Fruit fly (Drosophila melanogaster) whole organism, embryonic: ENCODE results near the gene Eig71Ej.

Experiments
- Asciz ChIP-seq: fragments of 200-800 bp; sonication (Bioruptor generic); optimal IDR thresholded peaks from 2 replicates; lab custom pipeline; 2017; ENCODE audit warnings: missing biosample characterization, mild to moderate bottlenecking, missing genetic modification characterization, missing genetic modification reagents
- Bgb ChIP-seq: fragments of 200-800 bp; sonication (Bioruptor generic); IDR thresholded peaks from 2 replicates; pipeline ENCODE4 v1.3.6; 2022; ENCODE audit warnings: missing biosample characterization, missing genetic modification characterization; ENCODE audit not compliant: partially characterized antibody
- BtbVII ChIP-seq: fragments of 200-800 bp; sonication (Bioruptor generic); optimal IDR thresholded peaks from 3 replicates; lab custom pipeline; 2017; ENCODE audit warnings: missing biosample characterization, mild to moderate bottlenecking, missing genetic modification characterization
- C15 ChIP-seq: fragments of 200-800 bp; sonication (Bioruptor generic); IDR thresholded peaks from 3 replicates; pipeline ENCODE4 v1.3.6; 2022; ENCODE audit warnings: missing biosample characterization, missing genetic modification characterization
- CG1024 ChIP-seq: fragments of 200-800 bp; sonication (Bioruptor generic); IDR thresholded peaks from 2 replicates; pipeline ENCODE4 v1.3.6; 2022; ENCODE audit warnings: missing biosample characterization, missing genetic modification characterization
- CG10431 ChIP-seq: fragments of 200-800 bp; sonication (Bioruptor generic); optimal IDR thresholded peaks from 3 replicates; lab custom pipeline; 2018; ENCODE audit warnings: missing biosample characterization, mild to moderate bottlenecking, missing genetic modification characterization
- CG10654 ChIP-seq: fragments of 200-800 bp; sonication (Bioruptor generic); optimal IDR thresholded peaks from 2 replicates; lab custom pipeline; 2016; ENCODE audit warnings: missing biosample characterization, missing genetic modification characterization
- CG11398 ChIP-seq: fragments of 200-800 bp; sonication (Bioruptor generic); optimal IDR thresholded peaks from 2 replicates; lab custom pipeline; 2016; ENCODE audit warnings: missing biosample characterization, missing genetic modification characterization
- CG12219 ChIP-seq: fragments of 200-800 bp; sonication (Bioruptor generic); optimal IDR thresholded peaks from 3 replicates; lab custom pipeline; 2018; ENCODE audit warnings: missing biosample characterization, mild to moderate bottlenecking, missing genetic modification characterization
- CG14667 ChIP-seq: fragments of 200-800 bp; sonication (Bioruptor generic); IDR thresholded peaks from 2 replicates; pipeline ENCODE4 v1.3.6; 2022; ENCODE audit warnings: missing biosample characterization, missing genetic modification characterization
- CG14710 ChIP-seq: fragments of 200-800 bp; sonication (Bioruptor generic); optimal IDR thresholded peaks from 3 replicates; lab custom pipeline; 2019; ENCODE audit warnings: missing biosample characterization, mild to moderate bottlenecking, missing genetic modification characterization, moderate library complexity
- CG1602 ChIP-seq: fragments of 200-800 bp; sonication (Bioruptor generic); optimal IDR thresholded peaks from 3 replicates; lab custom pipeline; 2016; ENCODE audit warnings: missing biosample characterization, missing genetic modification characterization
- CG17612 ChIP-seq: fragments of 200-800 bp; sonication (Bioruptor generic); IDR thresholded peaks from 2 replicates; pipeline ENCODE4 v1.3.6; 2022; ENCODE audit warnings: missing biosample characterization, missing genetic modification characterization
- CG2875 ChIP-seq: fragments of 200-800 bp; sonication (Bioruptor generic); optimal IDR thresholded peaks from 2 replicates; lab custom pipeline; 2017; ENCODE audit warnings: missing biosample characterization, mild to moderate bottlenecking, missing genetic modification characterization, missing genetic modification reagents
- CG3163 ChIP-seq: fragments of 200-800 bp; sonication (Bioruptor generic); optimal IDR thresholded peaks from 3 replicates; lab custom pipeline; 2016; ENCODE audit warnings: missing biosample characterization, missing genetic modification characterization
- CG3726 ChIP-seq: fragments of 200-800 bp; sonication (Bioruptor generic); IDR thresholded peaks from 3 replicates; pipeline ENCODE4, ENCODE4 v1.3.6; 2022; ENCODE audit warnings: missing biosample characterization, missing genetic modification characterization
- CG42726 ChIP-seq: fragments of 200-800 bp; sonication (Bioruptor generic); IDR thresholded peaks from 2 replicates; pipeline ENCODE4 v1.3.6; 2022; ENCODE audit warnings: missing biosample characterization, missing genetic modification characterization; ENCODE audit not compliant: partially characterized antibody
- CG6791 ChIP-seq: fragments of 200-800 bp; sonication (Bioruptor generic); IDR thresholded peaks from 3 replicates; pipeline ENCODE4 v1.3.6; 2022; ENCODE audit warnings: missing biosample characterization, missing genetic modification characterization; ENCODE audit not compliant: partially characterized antibody
- CG7928 ChIP-seq: fragments of 200-800 bp; sonication (Bioruptor generic); optimal IDR thresholded peaks from 2 replicates; lab custom pipeline; 2017; ENCODE audit warnings: missing biosample characterization, mild to moderate bottlenecking, missing genetic modification characterization
- CG8944 ChIP-seq: fragments of 200-800 bp; sonication (Bioruptor generic); optimal IDR thresholded peaks from 3 replicates; lab custom pipeline; 2016; ENCODE audit warnings: missing biosample characterization, missing genetic modification characterization
- CG9932 ChIP-seq: fragments of 200-800 bp; sonication (Bioruptor generic); IDR thresholded peaks from 2 replicates; pipeline ENCODE4 v1.3.6; 2022; ENCODE audit warnings: missing biosample characterization, missing genetic modification characterization
- Dll ChIP-seq: fragments of 200-800 bp; sonication (Bioruptor generic); IDR thresholded peaks from 4 replicates; pipeline ENCODE4 v1.3.6; 2022; ENCODE audit warnings: missing biosample characterization, missing genetic modification characterization; ENCODE audit not compliant: partially characterized antibody
- Kr ChIP-seq: fragments of 200-800 bp; sonication (Bioruptor generic); optimal IDR thresholded peaks from 2 replicates; lab custom pipeline; 2017; ENCODE audit warnings: missing biosample characterization, mild to moderate bottlenecking, missing genetic modification characterization
- MESR4 ChIP-seq: fragments of 200-800 bp; sonication (Bioruptor generic); optimal IDR thresholded peaks from 2 replicates; lab custom pipeline; 2018; ENCODE audit warnings: missing biosample characterization, mild to moderate bottlenecking, missing genetic modification characterization, moderate library complexity
- Myb ChIP-seq: fragments of 200-800 bp; sonication (Bioruptor generic); optimal IDR thresholded peaks from 2 replicates; lab custom pipeline; 2016; ENCODE audit warnings: missing biosample characterization, missing genetic modification characterization
- Opbp ChIP-seq: fragments of 200-800 bp; sonication (Bioruptor generic); IDR thresholded peaks from 3 replicates; pipeline ENCODE4 v1.3.6; 2022; ENCODE audit warnings: missing biosample characterization, missing genetic modification characterization; ENCODE audit not compliant: partially characterized antibody
- ato ChIP-seq: fragments of 200-800 bp; sonication (Bioruptor generic); IDR thresholded peaks from 2 replicates; pipeline ENCODE4 v1.3.6; 2022; ENCODE audit warnings: missing biosample characterization, missing genetic modification characterization; ENCODE audit not compliant: partially characterized antibody
- bbx ChIP-seq: fragments of 200-800 bp; sonication (Bioruptor generic); IDR thresholded peaks from 2 replicates; pipeline ENCODE4 v1.3.6; 2022; ENCODE audit warnings: missing biosample characterization, missing genetic modification characterization; ENCODE audit not compliant: partially characterized antibody
- croc ChIP-seq: fragments of 200-800 bp; sonication (Bioruptor generic); conservative IDR thresholded peaks from 3 replicates; pipeline ENCODE4 v1.3.6; 2022; ENCODE audit warnings: missing biosample characterization, missing genetic modification characterization
- disco-r ChIP-seq: fragments of 200-800 bp; sonication (Bioruptor generic); optimal IDR thresholded peaks from 2 replicates; lab custom pipeline; 2016; ENCODE audit warnings: missing biosample characterization, missing genetic modification characterization
- dpn ChIP-seq, 2 experiments: fragments of 200-800 bp; sonication (Bioruptor generic); optimal IDR thresholded peaks; 3 replicates each; lab custom pipeline; 2016; ENCODE audit warnings: missing biosample characterization in 2 of 2, missing genetic modification characterization in 2 of 2
- ftz-f1 ChIP-seq: fragments of 200-800 bp; sonication (Bioruptor generic); optimal IDR thresholded peaks from 2 replicates; lab custom pipeline; 2016; ENCODE audit warnings: missing biosample characterization, missing genetic modification characterization
- nerfin-2 ChIP-seq: fragments of 200-800 bp; sonication (Bioruptor generic); IDR thresholded peaks from 2 replicates; pipeline ENCODE4 v1.3.6; 2022; ENCODE audit warnings: missing biosample characterization, missing genetic modification characterization; ENCODE audit not compliant: partially characterized antibody
- nmo ChIP-seq: fragments of 200-800 bp; sonication (Bioruptor generic); optimal IDR thresholded peaks from 2 replicates; lab custom pipeline; 2018; ENCODE audit warnings: missing biosample characterization, mild to moderate bottlenecking, missing genetic modification characterization, moderate library complexity
- nom ChIP-seq: fragments of 200-800 bp; sonication (Bioruptor generic); optimal IDR thresholded peaks from 2 replicates; lab custom pipeline; 2017; ENCODE audit warnings: missing biosample characterization, missing genetic modification characterization, mild to moderate bottlenecking, moderate library complexity, missing genetic modification reagents
- oc ChIP-seq: fragments of 200-800 bp; sonication (Bioruptor generic); optimal IDR thresholded peaks from 2 replicates; lab custom pipeline; 2018; ENCODE audit warnings: missing biosample characterization, mild to moderate bottlenecking, missing genetic modification characterization, moderate library complexity
- odd ChIP-seq: fragments of 200-800 bp; sonication (Bioruptor generic); optimal IDR thresholded peaks from 2 replicates; lab custom pipeline; 2017; ENCODE audit warnings: missing biosample characterization, mild to moderate bottlenecking, missing genetic modification characterization
- pb ChIP-seq: fragments of 200-800 bp; sonication (Bioruptor generic); optimal IDR thresholded peaks from 3 replicates; lab custom pipeline; 2016; ENCODE audit warnings: missing biosample characterization, missing genetic modification characterization
- sd ChIP-seq: fragments of 200-800 bp; sonication (Bioruptor generic); optimal IDR thresholded peaks from 3 replicates; lab custom pipeline; 2018; ENCODE audit warnings: missing biosample characterization, mild to moderate bottlenecking, missing genetic modification characterization, moderate library complexity
- so ChIP-seq: fragments of 200-800 bp; sonication (Bioruptor generic); IDR thresholded peaks from 3 replicates; pipeline ENCODE4 v1.3.6; 2022; ENCODE audit warnings: missing biosample characterization, missing genetic modification characterization
- tap ChIP-seq: fragments of 200-800 bp; optimal IDR thresholded peaks from 3 replicates; lab custom pipeline; 2019; ENCODE audit warnings: missing biosample characterization, mild to moderate bottlenecking, missing genetic modification characterization, moderate library complexity
- toy ChIP-seq: fragments of 200-800 bp; sonication (Bioruptor generic); IDR thresholded peaks from 2 replicates; pipeline ENCODE4 v1.3.6; 2022; ENCODE audit warnings: missing biosample characterization, missing genetic modification characterization
- vnd ChIP-seq: fragments of 200-800 bp; sonication (Bioruptor generic); IDR thresholded peaks from 3 replicates; pipeline ENCODE4 v1.3.6; 2022; ENCODE audit warnings: missing biosample characterization, missing genetic modification characterization; ENCODE audit not compliant: partially characterized antibody
- zen ChIP-seq: fragments of 200-800 bp; sonication (Bioruptor generic); optimal IDR thresholded peaks from 3 replicates; lab custom pipeline; 2018; ENCODE audit warnings: missing biosample characterization, mild to moderate bottlenecking, missing genetic modification characterization, moderate library complexity

Eig71Ej gene

DNA sequence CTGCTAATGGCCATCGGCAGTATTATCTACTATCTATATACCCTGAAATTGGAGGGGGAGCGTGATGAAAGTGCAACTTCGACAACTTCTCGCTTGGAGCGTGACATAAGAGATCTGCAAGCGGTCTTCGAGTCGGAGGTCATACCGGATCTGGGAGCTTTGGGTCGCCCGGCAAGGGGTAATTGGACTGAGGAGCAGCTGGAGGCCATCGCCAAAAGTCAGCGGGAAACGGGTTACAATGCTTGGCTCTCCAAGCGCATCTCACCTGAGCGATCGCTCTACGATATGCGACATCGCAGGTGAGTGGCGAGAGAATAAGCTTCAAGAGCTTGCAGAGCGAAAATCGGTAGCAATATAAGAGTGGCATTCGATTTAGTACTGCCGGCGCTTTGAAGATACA lies 23.2 kb upstream of the Eig71Ej start (continued):
- 0 out of 3 replicates have a peak, but pooled peaks have one; percentile 25 for TF ChIP-seq so (GFP tag; lab: Robert Waterston, UW)
- peak; percentile 9 for TF ChIP-seq ftz-f1 (GFP tag; lab: Kevin White, UChicago)

DNA sequence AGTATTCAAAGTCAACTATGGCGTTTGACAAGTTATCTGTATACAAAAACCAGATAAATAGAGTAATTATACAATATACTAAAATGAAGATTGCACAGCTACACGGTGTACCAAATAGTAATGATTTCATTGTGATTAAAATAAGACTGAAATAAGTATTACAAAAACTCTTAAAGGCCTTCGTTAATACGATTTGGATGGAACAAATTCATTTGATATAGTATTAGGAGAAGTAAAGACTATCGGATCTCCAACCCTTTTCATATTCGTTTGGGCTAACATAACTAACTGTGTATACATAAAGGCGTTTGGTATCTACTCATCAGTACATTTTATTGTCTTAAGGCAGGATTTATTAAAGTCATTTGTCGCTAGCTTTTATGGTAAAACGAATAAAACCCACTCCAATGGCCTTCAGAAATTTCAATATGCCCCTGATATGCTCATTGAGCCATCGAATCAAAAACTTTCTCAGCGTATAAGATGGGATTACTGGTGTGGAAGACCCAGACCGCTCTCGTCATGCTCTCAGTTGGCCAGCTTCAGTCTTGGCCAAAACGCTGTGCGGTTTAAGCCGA lies 22.6 kb upstream of the Eig71Ej start, which contains the start of the genes CG7579 and Pgant8:
TSS of gene CG7579 (minus strand) at position 101 of the 578 bp plus-strand sequence.
TSS of gene Pgant8 (plus strand) at position 528 of the 578 bp plus-strand sequence.
- TF ChIP-seq CG8944 (GFP tag; lab: Kevin White, UChicago), result no peak
- peak; percentile 67 for TF ChIP-seq oc

DNA sequence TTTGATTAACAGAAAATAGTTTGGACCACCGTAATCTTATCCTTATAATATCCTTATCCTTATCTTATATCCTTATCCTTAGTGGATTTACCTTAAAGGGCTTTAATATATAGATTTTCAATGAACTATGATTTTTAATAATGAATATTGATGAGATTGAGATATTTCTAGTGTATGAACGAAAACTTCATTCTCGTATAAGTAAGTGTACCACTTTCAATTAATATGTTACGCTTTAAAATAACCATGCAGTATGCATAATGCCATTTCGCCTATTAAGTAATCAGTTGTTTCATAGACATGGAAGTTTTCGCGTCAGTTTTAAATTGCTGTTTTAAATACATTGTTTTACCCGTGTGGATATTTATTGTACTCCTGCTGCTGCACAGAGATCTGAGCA lies 18.6 kb upstream of the Eig71Ej start, which contains the start of gene CG7304:
TSS of gene CG7304 (plus strand) at position 301 of the 400 bp plus-strand sequence.
- no peak for TF ChIP-seq CG14710 (tag; lab: Kevin White, UChicago)
- no peak for TF ChIP-seq zen
- TF ChIP-seq Asciz (GFP tag; lab: Kevin White, UChicago), result no peak
- no peak for TF ChIP-seq CG12219
- TF ChIP-seq CG10654 (GFP tag; lab: Kevin White, UChicago), result no peak
- no peak for TF ChIP-seq dpn (GFP tag; optimal IDR thresholded peaks at IDR 0.05; lab: Kevin White, UChicago)
- TF ChIP-seq BtbVII, result no peak
- no peak for TF ChIP-seq C15 (GFP tag; lab: Robert Waterston, UW)
- TF ChIP-seq CG11398 (GFP tag; lab: Kevin White, UChicago), result no peak
- TF ChIP-seq CG7928 (GFP tag; lab: Kevin White, UChicago), result no peak
- TF ChIP-seq nom (GFP tag; lab: Kevin White, UChicago), result no peak
- no peak for TF ChIP-seq disco-r (GFP tag; lab: Kevin White, UChicago)
- TF ChIP-seq CG2875, result no peak
- no peak for TF ChIP-seq Kr (GFP tag; lab: Kevin White, UChicago)
- no peak for TF ChIP-seq CG10431 (GFP tag; lab: Kevin White, UChicago)

DNA sequence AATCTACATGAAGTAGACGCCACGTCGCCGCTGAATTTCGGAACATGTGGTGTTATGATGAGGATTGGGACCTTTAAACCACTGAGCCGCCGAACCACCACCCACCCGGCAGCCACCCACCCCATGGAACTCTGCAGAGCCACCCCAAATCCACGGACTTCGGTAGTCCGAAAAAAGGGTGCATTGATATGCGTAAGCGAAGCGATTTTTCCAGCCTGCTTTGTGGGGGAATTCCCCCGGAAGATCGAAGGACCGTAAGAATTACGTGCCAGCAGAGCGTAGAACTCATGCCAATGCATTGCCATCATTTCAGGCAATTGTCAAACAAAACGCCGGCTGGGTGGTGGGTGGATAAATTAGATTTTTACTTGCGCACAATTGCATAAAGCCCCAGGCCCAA lies 17.5 kb upstream of the Eig71Ej start:
- no peak for TF ChIP-seq MESR4 (GFP tag; lab: Kevin White, UChicago)
- peak; percentile 86 for TF ChIP-seq sd
- no peak for TF ChIP-seq CG1602 (GFP tag; lab: Kevin White, UChicago)
- TF ChIP-seq ato (GFP tag; lab: Robert Waterston, UW), result peak; percentile 45; the same call in 1 of the 2 replicates
- 0 out of 4 replicates have a peak, but pooled peaks have one; percentile 33 for TF ChIP-seq Dll (GFP tag; lab: Robert Waterston, UW)
- TF ChIP-seq croc, result no peak
- TF ChIP-seq Opbp (GFP tag; lab: Robert Waterston, UW), result peak; percentile 86; the same call in 2 of the 3 replicates
- TF ChIP-seq CG9932 (GFP tag; lab: Robert Waterston, UW), result no peak
- peak; percentile 88 for TF ChIP-seq CG6791 (GFP tag; lab: Robert Waterston, UW)
- peak; percentile 92 for TF ChIP-seq bbx (GFP tag; lab: Robert Waterston, UW)
- peak; percentile 36 for TF ChIP-seq nmo (GFP tag; lab: Kevin White, UChicago)
- TF ChIP-seq nerfin-2, result peak; percentile 46; the same call in 1 of the 2 replicates
- TF ChIP-seq CG3163 (GFP tag; lab: Kevin White, UChicago), result no peak
- TF ChIP-seq CG14667 (GFP tag; lab: Robert Waterston, UW), result no peak
- no peak for TF ChIP-seq odd (GFP tag; lab: Kevin White, UChicago)
- 0 out of 3 replicates have a peak, but pooled peaks have one; percentile 27 for TF ChIP-seq vnd (GFP tag; lab: Robert Waterston, UW)
- TF ChIP-seq CG17612, result no peak
- no peak for TF ChIP-seq Myb
- peak; percentile 67; the same call in 1 of the 2 replicates for TF ChIP-seq Bgb (GFP tag; lab: Robert Waterston, UW)
- no peak for TF ChIP-seq CG1024 (GFP tag; lab: Robert Waterston, UW)
- TF ChIP-seq CG42726, result peak; percentile 78; the same call in 1 of the 2 replicates
- TF ChIP-seq pb, result no peak
- TF ChIP-seq tap (tag; lab: Kevin White, UChicago), result peak; percentile 11
- 0 out of 3 replicates have a peak, but pooled peaks have one; percentile 24 for TF ChIP-seq CG3726
- TF ChIP-seq toy (GFP tag; lab: Robert Waterston, UW), result no peak
